Worm (Caenorhabditis elegans) whole organism, L3 larva: ENCODE data around the gene srx-117.

Experiments
- lin-39 ChIP-seq: fragments of 150-350 bp; optimal IDR thresholded peaks from 2 replicates; lab custom pipeline; 2018; ENCODE audit warnings: missing biosample characterization, missing genetic modification reagents, missing genetic modification characterization
- nhr-76 ChIP-seq: fragments of 150-350 bp; sonication (generic microtip); optimal IDR thresholded peaks from 5 replicates; lab custom pipeline; 2014; ENCODE audit warnings: missing biosample characterization, missing genetic modification characterization
- skn-1 ChIP-seq: fragments of 150-350 bp; optimal IDR thresholded peaks from 2 replicates; lab custom pipeline; 2014; ENCODE audit warnings: missing biosample characterization, missing genetic modification characterization

- TF ChIP-seq nhr-76 (tag; lab: Kevin White, UChicago) (no peak), lin-39 (tag; lab: Kevin White, UChicago) (no peak), skn-1 (tag; lab: Kevin White, UChicago) (no peak)
Measured at ce11 chrV:5687115-5687979, 43.1 kb downstream of the srx-117 start, which contains the start of gene F25B4.7.
